Fruit fly (Drosophila melanogaster): Measurements from ENCODE around the gene CG17075.

Gene CG17075

DNA sequence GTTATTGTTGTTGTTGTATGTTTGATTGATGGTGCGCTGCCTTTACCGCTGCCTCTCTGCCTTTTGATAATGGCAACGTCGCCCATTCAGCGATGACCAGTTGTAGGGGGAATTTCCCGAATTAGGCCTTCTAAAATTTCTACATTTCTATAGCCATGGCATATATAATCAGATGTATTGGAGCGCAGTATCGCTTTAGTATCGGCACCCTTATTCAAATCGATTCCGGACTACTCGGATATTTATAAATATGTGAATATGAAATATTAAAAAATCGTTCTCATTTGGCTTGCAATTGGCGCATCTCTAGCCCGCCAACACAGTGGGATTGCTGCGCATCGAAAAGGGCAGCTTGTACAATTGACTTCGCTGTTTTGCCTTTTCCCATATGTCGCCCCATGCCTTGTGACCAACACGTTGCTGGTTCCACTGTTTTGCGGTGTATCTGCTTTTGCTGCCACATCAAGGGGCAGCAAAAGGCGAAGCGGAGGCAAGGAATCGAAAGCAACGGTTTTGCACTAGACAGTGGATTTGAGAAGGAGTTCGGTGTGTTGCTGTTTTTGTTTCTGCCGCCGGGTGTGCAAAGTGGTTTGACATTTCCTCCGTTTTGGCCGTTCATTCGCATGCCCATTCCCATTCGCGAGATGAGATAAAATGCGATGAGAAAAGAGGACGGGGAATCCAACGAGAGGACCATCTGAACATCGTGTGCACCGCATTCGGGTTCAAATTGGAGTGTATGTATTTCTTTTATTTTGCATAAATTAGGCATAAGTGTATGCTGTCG lies 42.5 kb downstream of the CG17075 start (continued):
- TF ChIP-seq CG12769 (tag; optimal IDR thresholded peaks at IDR 0.05) = peak; percentile 77
- TF ChIP-seq CG8944 (GFP tag; optimal IDR thresholded peaks at IDR 0.05) = peak; percentile 10
- peak; percentile 66 for TF ChIP-seq bcd (GFP tag; optimal IDR thresholded peaks at IDR 0.05)
- no peak for TF ChIP-seq fu2 (GFP tag; optimal IDR thresholded peaks at IDR 0.05)
- no peak for TF ChIP-seq CG9797 (GFP tag; optimal IDR thresholded peaks at IDR 0.05)
- no peak for TF ChIP-seq CG10274 (GFP tag; optimal IDR thresholded peaks at IDR 0.05)
- no peak for TF ChIP-seq CG15269 (tag; optimal IDR thresholded peaks at IDR 0.05)
- no peak for TF ChIP-seq yki (optimal IDR thresholded peaks at IDR 0.05)
- TF ChIP-seq CG6813 (GFP tag; optimal IDR thresholded peaks at IDR 0.05) = peak; percentile 42
- 0 out of 3 replicates have a peak, but pooled peaks have one; percentile 4 for TF ChIP-seq CG34224 (GFP tag; IDR thresholded peaks at IDR 0.05; ENCODE audit: partially characterized antibody)
- TF ChIP-seq h (optimal IDR thresholded peaks at IDR 0.05) = no peak
- peak; percentile 72 for TF ChIP-seq az2 (GFP tag; optimal IDR thresholded peaks at IDR 0.05)
- TF ChIP-seq CG1647 (GFP tag; optimal IDR thresholded peaks at IDR 0.05) = peak; percentile 32
- TF ChIP-seq Oaz (GFP tag; IDR thresholded peaks at IDR 0.05) = no peak
- no peak for TF ChIP-seq fd102C (GFP tag; optimal IDR thresholded peaks at IDR 0.05)
- TF ChIP-seq mld (GFP tag; IDR thresholded peaks at IDR 0.05; ENCODE audit: partially characterized antibody) = no peak
- peak; percentile 43; the same call in 1 of the 2 replicates for TF ChIP-seq onecut (GFP tag; IDR thresholded peaks at IDR 0.05)
- TF ChIP-seq CG18619 (GFP tag; optimal IDR thresholded peaks at IDR 0.05) = peak; percentile 71
- 0 out of 3 replicates have a peak, but pooled peaks have one; percentile 33 for TF ChIP-seq CG7357 (GFP tag; IDR thresholded peaks at IDR 0.05)
- peak; percentile 63 to 67 for TF ChIP-seq dpn (GFP tag; optimal IDR thresholded peaks at IDR 0.05)
- peak; percentile 34 for TF ChIP-seq MTF-1 (GFP tag; optimal IDR thresholded peaks at IDR 0.05; ENCODE audit: borderline replicate concordance)
- no peak for TF ChIP-seq Nf-YC (tag; optimal IDR thresholded peaks at IDR 0.05)
- no peak for TF ChIP-seq CG8478 (optimal IDR thresholded peaks at IDR 0.05)
- no peak; the same call in 1 of the 2 replicates for TF ChIP-seq E2f2 (GFP tag; IDR thresholded peaks at IDR 0.05)
- TF ChIP-seq CG4820 (GFP tag; optimal IDR thresholded peaks at IDR 0.05) = peak; percentile 30
- TF ChIP-seq CG15073 (GFP tag; optimal IDR thresholded peaks at IDR 0.05) = no peak
- no peak for TF ChIP-seq CG6254 (GFP tag; optimal IDR thresholded peaks at IDR 0.05)
- TF ChIP-seq NfI (GFP tag; optimal IDR thresholded peaks at IDR 0.05) = peak; percentile 66
- TF ChIP-seq CG12659 (GFP tag; optimal IDR thresholded peaks at IDR 0.05) = peak; percentile 52
- TF ChIP-seq zfh2 (GFP tag; optimal IDR thresholded peaks at IDR 0.05) = peak; percentile 8
- TF ChIP-seq grn (GFP tag; optimal IDR thresholded peaks at IDR 0.05) = no peak
- TF ChIP-seq CG18262 (tag; optimal IDR thresholded peaks at IDR 0.05) = peak; percentile 64
- peak; percentile 50 for TF ChIP-seq ATbp (GFP tag; optimal IDR thresholded peaks at IDR 0.05)
- peak; percentile 37; the same call in 1 of the 2 replicates for TF ChIP-seq CG11247 (GFP tag; IDR thresholded peaks at IDR 0.05)
- TF ChIP-seq psq (GFP tag; optimal IDR thresholded peaks at IDR 0.05) = no peak
- TF ChIP-seq wdn (GFP tag; IDR thresholded peaks at IDR 0.05) = peak; percentile 52; the same call in 1 of the 2 replicates
- TF ChIP-seq maf-S (GFP tag; optimal IDR thresholded peaks at IDR 0.05) = no peak
- no peak for TF ChIP-seq run (tag; optimal IDR thresholded peaks at IDR 0.05)
- TF ChIP-seq odd (GFP tag; optimal IDR thresholded peaks at IDR 0.05) = peak; percentile 58
- TF ChIP-seq wor (GFP tag; IDR thresholded peaks at IDR 0.05) = 0 out of 2 replicates have a peak, but pooled peaks have one; percentile 26
- peak; percentile 68 for TF ChIP-seq Oli (tag; optimal IDR thresholded peaks at IDR 0.05)
- TF ChIP-seq Bteb2 (GFP tag; optimal IDR thresholded peaks at IDR 0.05) = peak; percentile 19
- TF ChIP-seq sisA (GFP tag; IDR thresholded peaks at IDR 0.05) = peak; percentile 60
- 0 out of 3 replicates have a peak, but pooled peaks have one; percentile 13 for TF ChIP-seq CG2889 (GFP tag; IDR thresholded peaks at IDR 0.05)
- peak; percentile 74 for TF ChIP-seq grau (tag; optimal IDR thresholded peaks at IDR 0.05)
- TF ChIP-seq otp (GFP tag; IDR thresholded peaks at IDR 0.05) = peak; percentile 60; the same call in 2 of the 3 replicates
- peak; percentile 47 for TF ChIP-seq CG12219 (GFP tag; optimal IDR thresholded peaks at IDR 0.05)
- TF ChIP-seq CG10543 (GFP tag; optimal IDR thresholded peaks at IDR 0.05) = no peak
- peak; percentile 34 for TF ChIP-seq CG18764 (GFP tag; optimal IDR thresholded peaks at IDR 0.05)
- 0 out of 3 replicates have a peak, but pooled peaks have one; percentile 60 for TF ChIP-seq CG3726 (GFP tag; IDR thresholded peaks at IDR 0.05)
